Fruit fly (Drosophila melanogaster): ENCODE results near the gene SH3PX1.

dm6 chr3L:9687536-9687935 lies 26.1 kb downstream of the SH3PX1 start:
- TF ChIP-seq CG9948 (tag; optimal IDR thresholded peaks at IDR 0.05) (no peak), Pif1B (GFP tag; optimal IDR thresholded peaks at IDR 0.05) (no peak)

All from whole organism, pupa.